Fruit fly (Drosophila melanogaster) whole organism, pupa: ENCODE measurements around the gene Gfrl.

Experiments
- CG17806 ChIP-seq: fragments of 200-800 bp; sonication (Bioruptor generic); optimal IDR thresholded peaks from 2 replicates; lab custom pipeline; 2018; ENCODE audit warnings: missing biosample characterization, mild to moderate bottlenecking, missing genetic modification characterization, moderate library complexity
- CG32121 ChIP-seq: fragments of 200-800 bp; sonication (Bioruptor generic); IDR thresholded peaks from 2 replicates; pipeline ENCODE4 v1.3.6; 2022; ENCODE audit warnings: missing biosample characterization, missing genetic modification characterization
- CG34367 ChIP-seq: fragments of 200-800 bp; sonication (Bioruptor generic); optimal IDR thresholded peaks from 2 replicates; lab custom pipeline; 2018; ENCODE audit warnings: missing biosample characterization, mild to moderate bottlenecking, missing genetic modification characterization
- CG4496 ChIP-seq: fragments of 200-800 bp; sonication (Bioruptor generic); IDR thresholded peaks from 3 replicates; pipeline ENCODE4 v1.3.6; 2022; ENCODE audit warnings: missing biosample characterization, missing genetic modification characterization
- CG8159 ChIP-seq: fragments of 200-800 bp; sonication (Bioruptor generic); optimal IDR thresholded peaks from 3 replicates; lab custom pipeline; 2018; ENCODE audit warnings: missing biosample characterization, mild to moderate bottlenecking, missing genetic modification characterization, moderate library complexity
- CG8301 ChIP-seq: fragments of 200-800 bp; sonication (Bioruptor generic); optimal IDR thresholded peaks from 2 replicates; lab custom pipeline; 2018; ENCODE audit warnings: missing biosample characterization, mild to moderate bottlenecking, missing genetic modification characterization
- Pif1A ChIP-seq: fragments of 200-800 bp; sonication (Bioruptor generic); optimal IDR thresholded peaks from 3 replicates; lab custom pipeline; 2016; ENCODE audit warnings: missing biosample characterization, missing genetic modification characterization
- Pif1B ChIP-seq: fragments of 200-800 bp; sonication (Bioruptor generic); optimal IDR thresholded peaks from 3 replicates; lab custom pipeline; 2016; ENCODE audit warnings: missing biosample characterization, missing genetic modification characterization
- Snoo ChIP-seq: fragments of 200-800 bp; sonication (Bioruptor generic); optimal IDR thresholded peaks from 3 replicates; lab custom pipeline; 2017; ENCODE audit warnings: missing biosample characterization, mild to moderate bottlenecking, missing genetic modification characterization, inconsistent platforms
- fd96Ca ChIP-seq: fragments of 200-800 bp; sonication (Bioruptor generic); IDR thresholded peaks from 3 replicates; pipeline ENCODE4 v1.3.6; 2022; ENCODE audit warnings: missing biosample characterization, missing genetic modification characterization
- gl ChIP-seq: fragments of 200-800 bp; sonication (Bioruptor generic); optimal IDR thresholded peaks from 2 replicates; lab custom pipeline; 2018; ENCODE audit warnings: missing biosample characterization, mild to moderate bottlenecking, missing genetic modification characterization
- rn ChIP-seq: fragments of 200-800 bp; sonication (Bioruptor generic); IDR thresholded peaks from 2 replicates; pipeline ENCODE4 v1.3.6; 2022; ENCODE audit warnings: missing biosample characterization, missing genetic modification characterization

DNA sequence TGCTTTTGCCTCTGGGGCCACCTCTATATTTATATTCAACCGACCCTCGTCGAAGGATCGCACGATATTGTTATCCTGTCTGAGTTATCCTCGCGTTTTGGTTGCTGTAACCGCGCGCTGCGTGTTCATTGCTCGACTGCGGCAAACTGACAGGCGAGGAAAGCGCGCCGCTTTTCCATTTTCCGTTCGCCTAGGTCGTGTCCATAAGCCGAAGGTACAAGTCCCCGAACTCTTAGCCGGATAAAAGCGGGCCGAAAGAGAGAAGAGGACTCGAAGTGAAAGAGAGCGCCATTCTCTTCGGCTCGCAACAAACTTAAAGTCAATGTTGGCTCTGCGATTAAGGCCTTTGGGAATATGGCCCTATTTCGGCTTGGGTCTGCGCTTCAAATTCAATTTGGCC is at the start of gene Gfrl:
- no peak for TF ChIP-seq fd96Ca (GFP tag; lab: Robert Waterston, UW)
- no peak for TF ChIP-seq CG34367 (tag; lab: Kevin White, UChicago)
- no peak for TF ChIP-seq Pif1B (GFP tag; lab: Kevin White, UChicago)
- no peak for TF ChIP-seq Snoo (tag; lab: Kevin White, UChicago)
- TF ChIP-seq CG17806 (tag; lab: Kevin White, UChicago) = no peak
- no peak for TF ChIP-seq CG8301 (tag; lab: Kevin White, UChicago)
- TF ChIP-seq CG4496 (GFP tag; lab: Robert Waterston, UW) = no peak
- no peak for TF ChIP-seq Pif1A (GFP tag; lab: Kevin White, UChicago)
- TF ChIP-seq CG32121 (GFP tag; lab: Robert Waterston, UW) = no peak
- TF ChIP-seq rn (GFP tag; lab: Robert Waterston, UW) = no peak
- TF ChIP-seq gl (tag; lab: Kevin White, UChicago) = no peak
- TF ChIP-seq CG8159 = no peak
